Worm (Caenorhabditis elegans) whole organism, L4 larva: ENCODE data around the gene F26A1.19.

Experiments used
- nhr-76 ChIP-seq: fragments of 150-350 bp; optimal IDR thresholded peaks from 2 replicates; lab custom pipeline; 2014; ENCODE audit warnings: missing biosample characterization, missing genetic modification characterization
- skn-1 ChIP-seq: fragments of 150-350 bp; optimal IDR thresholded peaks from 2 replicates; lab custom pipeline; 2014; ENCODE audit warnings: missing biosample characterization, missing genetic modification characterization

DNA sequence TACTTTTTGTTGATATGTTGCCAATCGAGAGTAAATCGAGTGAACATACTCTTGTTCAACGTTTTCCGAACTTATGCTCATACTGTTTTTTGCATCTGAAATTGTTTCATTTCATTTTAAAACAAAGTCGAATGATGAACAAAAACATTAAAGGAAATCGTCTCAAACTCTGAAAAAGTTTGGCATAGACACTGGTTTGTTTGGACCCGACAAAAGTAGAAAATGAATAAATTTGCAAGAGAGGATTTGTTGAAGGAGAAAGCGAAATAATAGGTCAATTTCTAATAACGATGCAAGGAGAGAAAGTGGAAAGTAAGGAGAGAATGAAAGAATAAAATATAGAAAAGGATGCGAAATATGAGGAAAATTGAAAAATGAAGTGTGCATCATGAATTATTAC lies 37.1 kb downstream of the F26A1.19 start, which contains the start of gene C35D10.12:
- TF ChIP-seq skn-1 (tag; lab: Kevin White, UChicago) (no peak), nhr-76 (tag; lab: Kevin White, UChicago) (no peak)
